Fruit fly (Drosophila melanogaster) whole organism, wandering third instar larva: ENCODE results near the gene CG42458.
"Not testable (repeated sequence)": the region's sequence is repeated elsewhere in the genome, so short reads cannot be mapped to it uniquely, and the experiment has no call there.

Experiments
- CG32264 ChIP-seq: fragments of 200-800 bp; sonication (Bioruptor generic); optimal IDR thresholded peaks from 2 replicates; lab custom pipeline; 2016; ENCODE audit warnings: missing biosample characterization, missing genetic modification characterization
- CG9705 ChIP-seq: fragments of 200-800 bp; sonication (Bioruptor generic); optimal IDR thresholded peaks from 2 replicates; lab custom pipeline; 2018; ENCODE audit warnings: missing biosample characterization, mild to moderate bottlenecking, missing genetic modification characterization
- CrebA ChIP-seq: fragments of 200-800 bp; sonication (Bioruptor generic); optimal IDR thresholded peaks from 2 replicates; lab custom pipeline; 2016; ENCODE audit warnings: missing biosample characterization, mild to moderate bottlenecking, missing genetic modification characterization, borderline replicate concordance
- GATAd ChIP-seq: sonication (Bioruptor generic); optimal IDR thresholded peaks from 2 replicates; lab custom pipeline; 2016; ENCODE audit warnings: missing biosample characterization, missing genetic modification characterization
- HLH106 ChIP-seq: fragments of 200-800 bp; optimal IDR thresholded peaks from 3 replicates; lab custom pipeline; 2019; ENCODE audit warnings: missing biosample characterization, mild to moderate bottlenecking, missing genetic modification characterization, moderate library complexity
- Hnf4 ChIP-seq: fragments of 200-800 bp; sonication (Bioruptor generic); optimal IDR thresholded peaks from 2 replicates; lab custom pipeline; 2016; ENCODE audit warnings: missing biosample characterization, mild to moderate bottlenecking, missing genetic modification characterization
- Hr78 ChIP-seq: fragments of >200 bp; optimal IDR thresholded peaks from 2 replicates; lab custom pipeline; 2017; ENCODE audit warnings: missing biosample characterization, missing genetic modification characterization
- Hr83 ChIP-seq: fragments of 200-300 bp; sonication (Bioruptor generic); optimal IDR thresholded peaks from 2 replicates; lab custom pipeline; 2016; ENCODE audit warnings: missing biosample characterization, mild to moderate bottlenecking, missing genetic modification characterization, moderate library complexity; ENCODE audit not compliant: poor library complexity, severe bottlenecking
- Jra ChIP-seq: sonication (Bioruptor generic); optimal IDR thresholded peaks from 2 replicates; lab custom pipeline; 2016; ENCODE audit warnings: missing biosample characterization, missing genetic modification characterization
- Mio ChIP-seq: sonication (Bioruptor generic); optimal IDR thresholded peaks from 2 replicates; lab custom pipeline; 2016; ENCODE audit warnings: missing biosample characterization, missing genetic modification characterization
- N ChIP-seq: fragments of >200 bp; optimal IDR thresholded peaks from 2 replicates; lab custom pipeline; 2018; ENCODE audit warnings: missing biosample characterization, missing external identifiers, missing genetic modification characterization
- OdsH ChIP-seq: fragments of 200-800 bp; sonication (Bioruptor generic); optimal IDR thresholded peaks from 2 replicates; lab custom pipeline; 2016; ENCODE audit warnings: missing biosample characterization, mild to moderate bottlenecking, missing genetic modification characterization
- Rel ChIP-seq, 2 experiments: fragments of 200-800 bp; sonication (Bioruptor generic) in 1 of 2; optimal IDR thresholded peaks; 2 replicates in 1 of 2; 3 replicates in 1 of 2; lab custom pipeline; 2016 to 2019; ENCODE audit warnings: mild to moderate bottlenecking in 2 of 2, missing biosample characterization in 2 of 2, missing genetic modification characterization in 2 of 2, moderate library complexity in 1 of 2
- Sp1 ChIP-seq: fragments of 200-800 bp; sonication (Bioruptor generic); optimal IDR thresholded peaks from 3 replicates; lab custom pipeline; 2019; ENCODE audit warnings: missing biosample characterization, mild to moderate bottlenecking, missing genetic modification characterization, moderate library complexity
- brk ChIP-seq: fragments of 200-800 bp; sonication (Bioruptor generic); optimal IDR thresholded peaks from 2 replicates; lab custom pipeline; 2016; ENCODE audit warnings: missing biosample characterization, mild to moderate bottlenecking, missing genetic modification characterization
- dl ChIP-seq, 2 experiments: fragments of 175-275, 200-275 bp in 1 of 2; fragments of 200-275 bp in 1 of 2; sonication (Bioruptor generic); optimal IDR thresholded peaks; lab custom pipeline; 2018; ENCODE audit warnings: mild to moderate bottlenecking in 2 of 2, missing biosample characterization in 2 of 2, missing genetic modification characterization in 2 of 2, moderate library complexity in 2 of 2; ENCODE audit not compliant: partially characterized antibody in 2 of 2, insufficient read depth in 1 of 2
- dsf ChIP-seq: sonication (Bioruptor generic); optimal IDR thresholded peaks from 2 replicates; lab custom pipeline; 2016; ENCODE audit warnings: missing biosample characterization, missing genetic modification characterization, borderline replicate concordance
- ey ChIP-seq: fragments of 200-800 bp; sonication (Bioruptor generic); optimal IDR thresholded peaks from 2 replicates; lab custom pipeline; 2016; ENCODE audit warnings: missing biosample characterization, missing genetic modification characterization
- fru ChIP-seq: fragments of 200-800 bp; sonication (Bioruptor generic); optimal IDR thresholded peaks from 3 replicates; lab custom pipeline; 2016; ENCODE audit warnings: missing biosample characterization, mild to moderate bottlenecking, missing genetic modification characterization
- h ChIP-seq: fragments of 200-800 bp; sonication (Bioruptor generic); optimal IDR thresholded peaks from 3 replicates; lab custom pipeline; 2016; ENCODE audit warnings: missing biosample characterization, mild to moderate bottlenecking, missing genetic modification characterization
- jim ChIP-seq: fragments of 175-275, 200-325 bp; sonication (Bioruptor generic); optimal IDR thresholded peaks from 2 replicates; lab custom pipeline; 2016; ENCODE audit warnings: missing biosample characterization, mild to moderate bottlenecking, missing genetic modification characterization
- lola ChIP-seq: fragments of >200 bp; optimal IDR thresholded peaks from 2 replicates; lab custom pipeline; 2017; ENCODE audit warnings: missing biosample characterization, missing genetic modification characterization
- psq ChIP-seq: fragments of 200-800 bp; sonication (Bioruptor generic); optimal IDR thresholded peaks from 3 replicates; lab custom pipeline; 2017; ENCODE audit warnings: missing biosample characterization, mild to moderate bottlenecking, missing genetic modification characterization, moderate library complexity
- rgr ChIP-seq: fragments of 200-800 bp; sonication (Bioruptor generic); optimal IDR thresholded peaks from 3 replicates; lab custom pipeline; 2016; ENCODE audit warnings: missing biosample characterization, mild to moderate bottlenecking, missing genetic modification characterization
- sage ChIP-seq: fragments of 200-800 bp; sonication (Bioruptor generic); optimal IDR thresholded peaks from 2 replicates; lab custom pipeline; 2016; ENCODE audit warnings: missing biosample characterization, mild to moderate bottlenecking, missing genetic modification characterization
- sv ChIP-seq: fragments of 200-800 bp; sonication (Bioruptor generic); optimal IDR thresholded peaks from 3 replicates; lab custom pipeline; 2016; ENCODE audit warnings: missing biosample characterization, missing genetic modification characterization
- usp ChIP-seq: fragments of >200 bp; optimal IDR thresholded peaks from 2 replicates; lab custom pipeline; 2017; ENCODE audit warnings: missing biosample characterization, missing genetic modification characterization
- woc ChIP-seq: sonication (Bioruptor generic); optimal IDR thresholded peaks from 2 replicates; lab custom pipeline; 2016; ENCODE audit warnings: missing biosample characterization, mild to moderate bottlenecking, missing genetic modification characterization

CG42458 gene

dm6 chr3L:7485667-7486066 is 62.0 kb downstream of the CG42458 start, which contains the start of gene mthl6:
TSS of gene mthl6 (plus strand) at chr3L:7485967.
- TF ChIP-seq Jra (GFP tag; lab: Kevin White, UChicago) (no peak), jim (GFP tag; lab: Kevin White, UChicago) (no peak), usp (no peak), lola (GFP tag; lab: Kevin White, UChicago) (no peak), dsf (no peak), OdsH (GFP tag; lab: Kevin White, UChicago) (no peak), CrebA (GFP tag; lab: Kevin White, UChicago) (no peak), rgr (GFP tag; lab: Kevin White, UChicago) (no peak), ey (GFP tag; lab: Kevin White, UChicago) (no peak), Hnf4 (GFP tag; lab: Kevin White, UChicago) (no peak), sv (no peak), Rel (GFP tag; optimal IDR thresholded peaks at IDR 0.05; lab: Kevin White, UChicago) (no peak), Rel (tag; optimal IDR thresholded peaks at IDR 0.05; lab: Kevin White, UChicago) (no peak), HLH106 (tag; lab: Kevin White, UChicago) (no peak), Hr78 (no peak), Sp1 (GFP tag; lab: Kevin White, UChicago) (no peak)

DNA sequence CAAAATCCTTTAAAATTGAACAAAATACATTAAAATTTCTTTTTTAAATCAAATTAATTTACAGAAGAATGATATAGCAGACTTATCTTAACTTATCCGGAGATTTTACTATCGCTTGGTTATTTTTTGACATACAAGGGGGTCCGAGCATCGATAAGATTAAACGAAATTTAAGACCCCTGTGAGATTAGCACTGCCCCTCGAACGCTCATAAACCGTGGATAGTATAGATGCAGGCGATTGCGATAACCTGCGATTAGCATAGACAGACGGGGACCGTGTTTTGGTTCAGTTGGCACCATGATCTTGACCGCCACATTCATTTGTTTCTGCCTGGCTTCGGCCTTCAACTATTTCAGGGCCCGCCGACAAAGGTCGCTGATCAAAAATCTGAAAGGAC is 67.9 kb downstream of the CG42458 start, which contains the start of gene Cyp316a1:
TSS of gene Cyp316a1 (plus strand) at position 301 of the 400 bp plus-strand sequence.
- TF ChIP-seq fru (GFP tag; lab: Kevin White, UChicago) (no peak), Rel (GFP tag; optimal IDR thresholded peaks at IDR 0.05; lab: Kevin White, UChicago) (no peak), Rel (tag; optimal IDR thresholded peaks at IDR 0.05; lab: Kevin White, UChicago) (no peak), woc (GFP tag; lab: Kevin White, UChicago) (no peak), Jra (GFP tag; lab: Kevin White, UChicago) (no peak), usp (no peak), Mio (no peak), Hr83 (GFP tag; lab: Kevin White, UChicago) (no peak)
- TF ChIP-seq, all 38 proteins: peak for 0

dm6 chr3L:7496097-7496496 is 72.5 kb downstream of the CG42458 start, which contains the start of gene Cyp4d8:
TSS of gene Cyp4d8 (minus strand) at chr3L:7496197.
- TF ChIP-seq h (GFP tag; lab: Kevin White, UChicago) (no peak), psq (GFP tag; lab: Kevin White, UChicago) (no peak), CrebA (GFP tag; lab: Kevin White, UChicago) (no peak), HLH106 (tag; lab: Kevin White, UChicago) (no peak), rgr (GFP tag; lab: Kevin White, UChicago) (no peak), Hnf4 (GFP tag; lab: Kevin White, UChicago) (no peak), brk (GFP tag; lab: Kevin White, UChicago) (no peak), fru (GFP tag; lab: Kevin White, UChicago) (no peak), sage (GFP tag; lab: Kevin White, UChicago) (no peak), GATAd (GFP tag; lab: Kevin White, UChicago) (no peak), CG32264 (GFP tag; lab: Kevin White, UChicago) (no peak), Jra (GFP tag; lab: Kevin White, UChicago) (no peak), N (GFP tag; lab: Kevin White, UChicago) (no peak), CG9705 (no peak)
- TF ChIP-seq, all 38 proteins: peak for 0

- TF ChIP-seq rgr (GFP tag; lab: Kevin White, UChicago); dl (GFP tag; optimal IDR thresholded peaks at IDR 0.05; lab: Kevin White, UChicago; ENCODE audit: insufficient read depth in 1 of 2, partially characterized antibody in 2 of 2); Jra (GFP tag; lab: Kevin White, UChicago): not testable (repeated sequence)
Observed at dm6 chr3L:7498731-7499130, 75.1 kb downstream of the CG42458 start, which contains the start of gene CG8539. TSS of gene CG8539 (minus strand) at chr3L:7498831.
